Worm (Caenorhabditis elegans) whole organism, young adult: Measurements from ENCODE around the gene rbm-34.

Experiments used
- F23B12.7 ChIP-seq: sonication (generic microtip); optimal IDR thresholded peaks from 2 replicates; lab custom pipeline; 2017; ENCODE audit warnings: missing genetic modification characterization, mild to moderate bottlenecking, missing compliant biosample characterization, antibody characterized with exemption, moderate library complexity; ENCODE audit not compliant: insufficient read depth
- F39B2.1 ChIP-seq: fragments of 200-800 bp; sonication (Bioruptor generic); IDR thresholded peaks from 2 replicates; pipeline ENCODE4 v1.3.6; 2022; ENCODE audit warnings: missing genetic modification reagents, missing genetic modification characterization, missing compliant biosample characterization
- aptf-3 ChIP-seq: fragments of 200-800 bp; sonication (Bioruptor generic); IDR thresholded peaks from 2 replicates; pipeline ENCODE4 v1.3.6; 2022; ENCODE audit warnings: missing genetic modification characterization, missing compliant biosample characterization
- bed-1 ChIP-seq: fragments of 200-800 bp; sonication (Bioruptor generic); IDR thresholded peaks from 2 replicates; pipeline ENCODE4 v1.3.6; 2022; ENCODE audit warnings: missing genetic modification reagents, missing genetic modification characterization, missing compliant biosample characterization
- ceh-100 ChIP-seq: fragments of 200-800 bp; sonication (Bioruptor generic); IDR thresholded peaks from 2 replicates; pipeline ENCODE4 v1.3.6; 2022; ENCODE audit warnings: missing genetic modification reagents, missing genetic modification characterization, missing compliant biosample characterization
- ceh-27 ChIP-seq: fragments of 200-800 bp; sonication (Bioruptor generic); optimal IDR thresholded peaks from 2 replicates; lab custom pipeline; 2018; ENCODE audit warnings: mild to moderate bottlenecking, missing genetic modification characterization, moderate library complexity, missing compliant biosample characterization
- ceh-79 ChIP-seq: sonication (generic microtip); optimal IDR thresholded peaks from 2 replicates; lab custom pipeline; 2017; ENCODE audit warnings: mild to moderate bottlenecking, missing genetic modification characterization, missing compliant biosample characterization
- ets-4 ChIP-seq: fragments of 200-800 bp; sonication (Bioruptor generic); optimal IDR thresholded peaks from 2 replicates; lab custom pipeline; 2018; ENCODE audit warnings: mild to moderate bottlenecking, missing genetic modification characterization, missing compliant biosample characterization
- mel-28 ChIP-seq: sonication (generic microtip); optimal IDR thresholded peaks from 2 replicates; lab custom pipeline; 2016; ENCODE audit warnings: borderline replicate concordance, mild to moderate bottlenecking, missing genetic modification characterization, missing compliant biosample characterization
- repo-1 ChIP-seq: sonication (generic microtip); optimal IDR thresholded peaks from 2 replicates; lab custom pipeline; 2017; ENCODE audit warnings: mild to moderate bottlenecking, missing genetic modification characterization, missing compliant biosample characterization
- snpc-1.3 ChIP-seq: sonication (generic microtip); optimal IDR thresholded peaks from 2 replicates; lab custom pipeline; 2017; ENCODE audit warnings: missing genetic modification characterization, mild to moderate bottlenecking, missing compliant biosample characterization, antibody characterized with exemption, moderate library complexity, missing genotype, missing genetic modification reagents; ENCODE audit not compliant: insufficient read depth
- snpc-3.4 ChIP-seq: sonication (generic microtip); optimal IDR thresholded peaks from 2 replicates; lab custom pipeline; 2017; ENCODE audit warnings: missing genetic modification characterization, mild to moderate bottlenecking, missing compliant biosample characterization, antibody characterized with exemption, moderate library complexity, missing genotype, missing genetic modification reagents
- ztf-18 ChIP-seq: sonication (generic microtip); optimal IDR thresholded peaks from 2 replicates; lab custom pipeline; 2016; ENCODE audit warnings: missing genotype, mild to moderate bottlenecking, missing genetic modification characterization, missing compliant biosample characterization

- TF ChIP-seq ceh-79 (tag; lab: Kevin White, UChicago) (no peak), aptf-3 (GFP tag; lab: Robert Waterston, UW) (no peak), ztf-18 (no peak), snpc-1.3 (tag; lab: Kevin White, UChicago) (no peak), ets-4 (GFP tag; lab: Kevin White, UChicago) (no peak), bed-1 (GFP tag; lab: Robert Waterston, UW) (no peak), snpc-3.4 (tag; lab: Kevin White, UChicago) (no peak), F23B12.7 (tag; lab: Kevin White, UChicago) (no peak), ceh-100 (GFP tag; lab: Robert Waterston, UW) (no peak), ceh-27 (GFP tag; lab: Kevin White, UChicago) (no peak), F39B2.1 (GFP tag; lab: Robert Waterston, UW) (no peak), repo-1 (no peak), mel-28 (tag; lab: Kevin White, UChicago) (no peak)
Observed at ce11 chrIV:12092113-12092512, 6.9 kb downstream of the rbm-34 start, which contains the start of gene mig-32.
